Fruit fly (Drosophila melanogaster) Kc167 (cell line): ENCODE results near the gene CG17597.

Experiments used
- Sin3A ChIP-seq: fragments of >200 bp; optimal IDR thresholded peaks from 2 replicates; lab custom pipeline; 2018; ENCODE audit warnings: missing external identifiers
- h ChIP-seq: fragments of >200 bp; optimal IDR thresholded peaks from 3 replicates; lab custom pipeline; 2018; ENCODE audit warnings: missing external identifiers
- ttk ChIP-seq: sonication (Bioruptor generic); optimal IDR thresholded peaks from 2 replicates; lab custom pipeline; 2017; ENCODE audit warnings: missing external identifiers

DNA sequence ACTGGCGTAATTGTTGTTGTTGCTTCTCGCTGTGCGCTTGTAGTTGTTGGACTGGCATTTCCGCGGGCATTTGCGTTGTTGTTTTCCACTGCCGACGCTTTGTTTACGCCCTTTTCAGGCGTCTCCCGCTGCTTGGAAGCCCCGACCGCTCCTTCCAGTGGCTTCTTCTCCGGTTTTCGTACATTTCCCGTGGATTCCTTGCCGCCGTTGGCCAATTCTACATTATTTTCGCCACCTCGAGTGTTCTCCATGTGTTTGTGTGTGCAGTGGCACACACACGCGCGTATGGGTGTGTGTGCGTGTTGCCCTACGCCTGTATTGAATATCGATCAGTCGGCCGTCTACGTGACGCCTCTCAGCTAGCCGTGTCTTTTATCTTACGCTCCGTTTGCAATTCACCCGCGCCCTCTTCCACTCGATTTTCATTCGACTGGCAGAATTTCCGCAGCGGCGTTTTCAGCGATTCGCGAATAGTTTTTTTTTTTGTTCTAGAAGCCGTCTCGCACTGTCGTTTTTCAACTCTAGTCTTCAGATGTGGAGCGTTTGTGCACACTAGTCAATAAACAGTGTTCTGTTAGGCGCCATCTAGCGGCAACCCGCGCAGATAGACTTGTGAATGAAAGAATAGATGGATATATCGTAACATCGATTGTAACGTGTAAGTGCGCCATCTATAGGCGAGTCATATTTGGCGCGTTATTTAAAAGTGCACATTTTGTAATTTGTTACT is 8.4 kb upstream of the CG17597 start, which contains the start of gene CG10600:
- no peak for TF ChIP-seq ttk (lab: Kevin White, UChicago)
- no peak for TF ChIP-seq h (lab: Kevin White, UChicago)
- no peak for TF ChIP-seq Sin3A (lab: Kevin White, UChicago)
